Worm (Caenorhabditis elegans) whole organism, mixed stage, embryonic: Measurements from ENCODE around the gene bath-28.

Source experiments
- M03D4.4 ChIP-seq: sonication (generic microtip); optimal IDR thresholded peaks from 2 replicates; lab custom pipeline; 2017; ENCODE audit warnings: mild to moderate bottlenecking, missing genetic modification characterization, missing compliant biosample characterization
- bed-3 ChIP-seq: fragments of 200-800 bp; sonication (Bioruptor generic); optimal IDR thresholded peaks from 3 replicates; lab custom pipeline; 2018; ENCODE audit warnings: mild to moderate bottlenecking, missing genetic modification characterization, moderate library complexity, missing compliant biosample characterization
- blmp-1 ChIP-seq: fragments of 150-350 bp; optimal IDR thresholded peaks from 2 replicates; lab custom pipeline; 2014; ENCODE audit warnings: missing biosample characterization, missing genetic modification characterization
- ceh-39 ChIP-seq: fragments of 150-350 bp; optimal IDR thresholded peaks from 2 replicates; lab custom pipeline; 2014; ENCODE audit warnings: missing biosample characterization, missing genetic modification characterization
- ceh-43 ChIP-seq: fragments of 200-800 bp; sonication (Bioruptor generic); optimal IDR thresholded peaks from 2 replicates; lab custom pipeline; 2018; ENCODE audit warnings: mild to moderate bottlenecking, missing genetic modification characterization, moderate library complexity, missing compliant biosample characterization
- ces-1 ChIP-seq: fragments of 150-350 bp; optimal IDR thresholded peaks from 2 replicates; lab custom pipeline; 2014; ENCODE audit warnings: missing biosample characterization, missing genetic modification reagents, missing genetic modification characterization
- drap-1 ChIP-seq: fragments of 200-800 bp; sonication (Bioruptor generic); optimal IDR thresholded peaks from 3 replicates; lab custom pipeline; 2018; ENCODE audit warnings: mild to moderate bottlenecking, missing genetic modification characterization, missing compliant biosample characterization
- elt-1 ChIP-seq: sonication (generic microtip); optimal IDR thresholded peaks from 2 replicates; lab custom pipeline; 2017; ENCODE audit warnings: missing genetic modification characterization, mild to moderate bottlenecking, missing compliant biosample characterization, antibody characterized with exemption, moderate library complexity, borderline replicate concordance; ENCODE audit not compliant: insufficient read depth
- flh-1 ChIP-seq: fragments of 200-800 bp; sonication (Bioruptor generic); optimal IDR thresholded peaks from 2 replicates; lab custom pipeline; 2018; ENCODE audit warnings: mild to moderate bottlenecking, missing genetic modification characterization, moderate library complexity, missing compliant biosample characterization
- ham-2 ChIP-seq: fragments of 200-800 bp; sonication (Bioruptor generic); optimal IDR thresholded peaks from 2 replicates; lab custom pipeline; 2018; ENCODE audit warnings: mild to moderate bottlenecking, missing genetic modification characterization, missing compliant biosample characterization
- hlh-1 ChIP-seq: fragments of 150-350 bp; optimal IDR thresholded peaks from 2 replicates; lab custom pipeline; 2014; ENCODE audit warnings: missing biosample characterization, missing genetic modification reagents, missing genetic modification characterization
- lin-32 ChIP-seq: fragments of 200-800 bp; sonication (Bioruptor generic); optimal IDR thresholded peaks from 2 replicates; lab custom pipeline; 2018; ENCODE audit warnings: mild to moderate bottlenecking, missing genetic modification characterization, missing compliant biosample characterization
- lsy-2 ChIP-seq: fragments of 150-350 bp; optimal IDR thresholded peaks from 2 replicates; lab custom pipeline; 2014; ENCODE audit warnings: missing biosample characterization, missing genetic modification characterization
- nhr-2 ChIP-seq: fragments of 150-350 bp; optimal IDR thresholded peaks from 2 replicates; lab custom pipeline; 2014; ENCODE audit warnings: missing biosample characterization, missing genetic modification characterization
- nhr-237 ChIP-seq: fragments of 150-350 bp; optimal IDR thresholded peaks from 2 replicates; lab custom pipeline; 2014; ENCODE audit warnings: missing biosample characterization, missing genetic modification characterization
- nhr-28 ChIP-seq: fragments of 150-350 bp; optimal IDR thresholded peaks from 2 replicates; lab custom pipeline; 2014; ENCODE audit warnings: missing biosample characterization, missing genetic modification characterization
- sem-2 ChIP-seq: fragments of 200-800 bp; sonication (Bioruptor generic); optimal IDR thresholded peaks from 2 replicates; lab custom pipeline; 2018; ENCODE audit warnings: mild to moderate bottlenecking, missing genetic modification characterization, missing compliant biosample characterization
- snpc-4 ChIP-seq: fragments of 150-350 bp; optimal IDR thresholded peaks from 2 replicates; lab custom pipeline; 2014; ENCODE audit warnings: missing biosample characterization, missing genetic modification characterization
- unc-120 ChIP-seq: sonication (generic microtip); optimal IDR thresholded peaks from 2 replicates; lab custom pipeline; 2017; ENCODE audit warnings: missing genetic modification characterization, missing compliant biosample characterization; ENCODE audit not compliant: poor library complexity, severe bottlenecking
- unc-39 ChIP-seq: fragments of 150-350 bp; optimal IDR thresholded peaks from 2 replicates; lab custom pipeline; 2014; ENCODE audit warnings: missing biosample characterization, missing genetic modification characterization
- unc-62 ChIP-seq: fragments of 150-350 bp; optimal IDR thresholded peaks from 2 replicates; lab custom pipeline; 2014; ENCODE audit warnings: missing biosample characterization, missing genetic modification reagents, missing genetic modification characterization
- ztf-11 ChIP-seq: fragments of 150-350 bp; optimal IDR thresholded peaks from 2 replicates; lab custom pipeline; 2014; ENCODE audit warnings: missing biosample characterization, missing genetic modification characterization

bath-28 gene

ce11 chrII:3349820-3350291 is 5.1 kb upstream of the bath-28 start, which contains the start of gene F14D2.8:
TSS of gene F14D2.8 (minus strand) at chrII:3349870.
- TF ChIP-seq ces-1 (no peak), drap-1 (GFP tag; lab: Kevin White, UChicago) (no peak), elt-1 (tag; lab: Kevin White, UChicago) (no peak), bed-3 (GFP tag; lab: Kevin White, UChicago) (no peak), ceh-39 (tag; lab: Kevin White, UChicago) (no peak), ztf-11 (tag; lab: Kevin White, UChicago) (no peak), hlh-1 (tag; lab: Kevin White, UChicago) (no peak), nhr-2 (tag; lab: Kevin White, UChicago) (no peak), unc-62 (GFP tag; lab: Kevin White, UChicago) (no peak)

DNA sequence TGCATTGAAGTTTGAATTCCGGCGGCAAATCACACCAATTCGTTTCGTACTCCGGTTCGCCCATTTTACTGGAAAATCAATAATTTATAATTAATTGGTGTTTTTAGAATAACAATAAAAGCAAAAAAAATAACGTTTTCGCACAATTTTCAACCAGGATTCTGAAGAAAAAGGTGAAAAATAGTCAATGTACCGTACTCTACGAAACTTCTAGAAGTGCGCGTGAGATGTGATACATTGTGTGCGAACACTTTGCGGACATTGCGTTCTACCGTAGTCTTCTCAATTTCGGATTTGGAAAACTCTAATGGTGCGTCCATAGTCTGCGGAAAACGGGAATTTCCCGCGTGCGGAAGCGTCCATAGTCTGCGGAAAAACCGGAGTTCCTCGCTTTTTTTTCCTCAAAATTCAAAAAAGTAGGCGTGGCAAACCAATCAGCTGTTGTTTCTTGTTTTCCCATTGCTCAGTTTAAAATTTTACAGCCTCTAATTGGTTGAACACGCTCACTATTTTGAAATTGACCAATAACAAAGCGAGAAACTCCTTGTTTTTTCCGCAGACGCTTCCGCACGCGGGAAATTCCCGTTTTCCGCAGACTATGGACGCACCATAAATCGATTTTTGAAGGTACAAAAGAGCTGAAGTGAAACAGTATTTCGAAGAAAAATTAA is 3.3 kb upstream of the bath-28 start, which contains the start of the genes F14D2.14 and bath-29:
F14D2.14 (minus strand) TSS at position 51 of the 671 bp plus-strand sequence.
bath-29 (plus strand) TSS at position 621 of the 671 bp plus-strand sequence.
- no peak for TF ChIP-seq bed-3 (GFP tag; lab: Kevin White, UChicago)
- no peak for TF ChIP-seq flh-1 (GFP tag; lab: Kevin White, UChicago)
- no peak for TF ChIP-seq M03D4.4 (tag; lab: Kevin White, UChicago)
- TF ChIP-seq blmp-1 (tag; lab: Kevin White, UChicago), result no peak
- no peak for TF ChIP-seq unc-39 (tag; lab: Kevin White, UChicago)
- no peak for TF ChIP-seq ceh-39 (tag; lab: Kevin White, UChicago)

- TF ChIP-seq blmp-1 (tag; lab: Kevin White, UChicago), result no peak
- no peak for TF ChIP-seq nhr-28 (tag; lab: Kevin White, UChicago)
- TF ChIP-seq unc-62 (GFP tag; lab: Kevin White, UChicago), result no peak
- TF ChIP-seq hlh-1 (tag; lab: Kevin White, UChicago), result no peak
- TF ChIP-seq sem-2 (GFP tag; lab: Kevin White, UChicago), result no peak
- TF ChIP-seq ztf-11 (tag; lab: Kevin White, UChicago), result no peak
- TF ChIP-seq ceh-39 (tag; lab: Kevin White, UChicago), result no peak
- no peak for TF ChIP-seq unc-39 (tag; lab: Kevin White, UChicago)
- TF ChIP-seq ceh-43 (GFP tag; lab: Kevin White, UChicago), result no peak
Measured at ce11 chrII:3346328-3346780, 1.6 kb upstream of the bath-28 start, which contains the start of gene bath-30. TSS of gene bath-30 (minus strand) at chrII:3346378.

DNA sequence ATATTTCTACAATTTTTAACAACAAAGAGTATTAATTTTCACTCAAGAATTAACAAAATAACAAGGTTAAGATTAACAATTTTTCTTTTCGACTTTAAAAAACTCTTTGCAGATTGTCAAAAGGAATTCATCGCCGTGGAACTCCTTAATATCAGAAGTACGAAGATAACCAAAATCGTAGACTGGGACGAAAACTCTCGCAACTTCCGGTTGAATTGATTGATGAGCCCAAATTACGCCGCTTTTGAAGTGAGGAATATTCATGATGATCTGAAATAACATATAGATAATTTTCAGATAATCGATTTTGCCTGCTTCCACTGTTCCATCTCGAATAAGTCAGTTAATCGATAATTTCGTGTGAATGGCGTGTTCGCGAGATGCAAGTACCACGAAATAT is 1.1 kb downstream of the bath-28 start, which contains the start of gene F14D2.15:
F14D2.15 (minus strand) TSS at position 101 of the 400 bp plus-strand sequence.
- no peak for TF ChIP-seq unc-62 (GFP tag; lab: Kevin White, UChicago)
- no peak for TF ChIP-seq lin-32 (GFP tag; lab: Kevin White, UChicago)
- no peak for TF ChIP-seq M03D4.4 (tag; lab: Kevin White, UChicago)
- TF ChIP-seq unc-120 (tag; lab: Kevin White, UChicago), result no peak
- no peak for TF ChIP-seq ham-2 (GFP tag; lab: Kevin White, UChicago)

ce11 chrII:3341989-3342388 is 2.8 kb downstream of the bath-28 start, which contains the start of gene F14D2.11:
TSS of gene F14D2.11 (minus strand) at chrII:3342089.
- TF ChIP-seq blmp-1 (tag; lab: Kevin White, UChicago) (no peak), drap-1 (GFP tag; lab: Kevin White, UChicago) (no peak), sem-2 (GFP tag; lab: Kevin White, UChicago) (no peak), nhr-237 (no peak), ztf-11 (tag; lab: Kevin White, UChicago) (no peak), ceh-39 (tag; lab: Kevin White, UChicago) (no peak)

- TF ChIP-seq bed-3 (GFP tag; lab: Kevin White, UChicago) (no peak), unc-39 (tag; lab: Kevin White, UChicago) (no peak), sem-2 (GFP tag; lab: Kevin White, UChicago) (no peak), lsy-2 (tag; lab: Kevin White, UChicago) (no peak), unc-120 (tag; lab: Kevin White, UChicago) (no peak), ceh-43 (GFP tag; lab: Kevin White, UChicago) (no peak), blmp-1 (tag; lab: Kevin White, UChicago) (no peak), snpc-4 (tag; lab: Kevin White, UChicago) (no peak)
- TF ChIP-seq, all 35 proteins: peak for 0
Measured at ce11 chrII:3340818-3341217, 3.9 kb downstream of the bath-28 start.
